Fruit fly (Drosophila melanogaster) whole organism, adult: Measurements from ENCODE around the gene CG44001.

Source experiments
- CG11617 ChIP-seq: fragments of 200-800 bp; sonication (Bioruptor generic); optimal IDR thresholded peaks from 2 replicates; lab custom pipeline; 2017; ENCODE audit warnings: mild to moderate bottlenecking, missing biosample characterization, missing genetic modification reagents, missing genetic modification characterization
- CG12768 ChIP-seq: fragments of 200-800 bp; sonication (Bioruptor generic); optimal IDR thresholded peaks from 2 replicates; lab custom pipeline; 2017; ENCODE audit warnings: missing biosample characterization, missing genetic modification characterization, mild to moderate bottlenecking, moderate library complexity, missing genetic modification reagents
- CG14711 ChIP-seq: fragments of 200-800 bp; sonication (Bioruptor generic); optimal IDR thresholded peaks from 2 replicates; lab custom pipeline; 2018; ENCODE audit warnings: missing biosample characterization, mild to moderate bottlenecking, missing genetic modification characterization, moderate library complexity
- CG1620 ChIP-seq: fragments of 200-800 bp; sonication (Bioruptor generic); optimal IDR thresholded peaks from 2 replicates; lab custom pipeline; 2016; ENCODE audit warnings: missing biosample characterization, missing genetic modification characterization
- CG33017 ChIP-seq: fragments of 200-800 bp; sonication (Bioruptor generic); optimal IDR thresholded peaks from 2 replicates; lab custom pipeline; 2018; ENCODE audit warnings: missing biosample characterization, mild to moderate bottlenecking, missing genetic modification characterization, moderate library complexity
- CG5204 ChIP-seq: fragments of 200-800 bp; sonication (Bioruptor generic); optimal IDR thresholded peaks from 2 replicates; lab custom pipeline; 2016; ENCODE audit warnings: missing biosample characterization, missing genetic modification characterization
- CG7045 ChIP-seq: fragments of 200-800 bp; sonication (Bioruptor generic); optimal IDR thresholded peaks from 2 replicates; lab custom pipeline; 2017; ENCODE audit warnings: missing biosample characterization, mild to moderate bottlenecking, missing genetic modification characterization
- CG7101 ChIP-seq: fragments of 200-800 bp; sonication (Bioruptor generic); optimal IDR thresholded peaks from 2 replicates; lab custom pipeline; 2018; ENCODE audit warnings: missing biosample characterization, mild to moderate bottlenecking, missing genetic modification characterization, moderate library complexity
- Clk ChIP-seq: fragments of 200-800 bp; sonication (Bioruptor generic); optimal IDR thresholded peaks from 2 replicates; lab custom pipeline; 2017; ENCODE audit warnings: missing biosample characterization, missing genetic modification characterization
- Crg-1 ChIP-seq: fragments of 200-800 bp; sonication (Bioruptor generic); optimal IDR thresholded peaks from 2 replicates; lab custom pipeline; 2016; ENCODE audit warnings: missing biosample characterization, missing genetic modification characterization
- Hr96 ChIP-seq: fragments of 200-800 bp; sonication (Bioruptor generic); optimal IDR thresholded peaks from 2 replicates; lab custom pipeline; 2016; ENCODE audit warnings: missing biosample characterization, missing genetic modification characterization
- Mnt ChIP-seq: fragments of 200-800 bp; sonication (Bioruptor generic); optimal IDR thresholded peaks from 2 replicates; lab custom pipeline; 2016; ENCODE audit warnings: missing biosample characterization, mild to moderate bottlenecking, missing genetic modification characterization
- bab1 ChIP-seq: fragments of 200-800 bp; sonication (Bioruptor generic); optimal IDR thresholded peaks from 3 replicates; lab custom pipeline; 2019; ENCODE audit warnings: missing biosample characterization, mild to moderate bottlenecking, missing genetic modification characterization, moderate library complexity
- cic ChIP-seq: fragments of 200-800 bp; sonication (Bioruptor generic); optimal IDR thresholded peaks from 2 replicates; lab custom pipeline; 2017; ENCODE audit warnings: missing biosample characterization, mild to moderate bottlenecking, missing genetic modification characterization, moderate library complexity
- cnc ChIP-seq, 2 experiments: fragments of >200 bp; optimal IDR thresholded peaks; 2 replicates each; lab custom pipeline; 2017
- kay ChIP-seq: fragments of 200-800 bp; sonication (Bioruptor generic); peaks from one replicate; lab custom pipeline; 2016; ENCODE audit warnings: missing biosample characterization, missing genetic modification characterization, borderline replicate concordance
- ovo ChIP-seq: fragments of 200-800 bp; sonication (Bioruptor generic); optimal IDR thresholded peaks from 2 replicates; lab custom pipeline; 2016; ENCODE audit warnings: missing biosample characterization, missing genetic modification characterization
- pad ChIP-seq: fragments of 200-800 bp; sonication (Bioruptor generic); optimal IDR thresholded peaks from 3 replicates; lab custom pipeline; 2017; ENCODE audit warnings: missing biosample characterization, missing genetic modification characterization, mild to moderate bottlenecking, moderate library complexity, missing genetic modification reagents
- tj ChIP-seq: fragments of 200-800 bp; sonication (Bioruptor generic); optimal IDR thresholded peaks from 3 replicates; lab custom pipeline; 2017; ENCODE audit warnings: missing biosample characterization, mild to moderate bottlenecking, missing genetic modification characterization, moderate library complexity
- toe ChIP-seq: fragments of 200-800 bp; sonication (Bioruptor generic); optimal IDR thresholded peaks from 2 replicates; lab custom pipeline; 2016; ENCODE audit warnings: missing biosample characterization, missing genetic modification characterization

CG44001 gene

dm6 chr2L:5060515-5060914, 17.4 kb downstream of the CG44001 start, which contains the start of gene qtc:
TSS of gene qtc (plus strand) at chr2L:5060815.
- no peak for TF ChIP-seq CG11617 (GFP tag; lab: Kevin White, UChicago)

dm6 chr2L:5060952-5061478, 17.9 kb downstream of the CG44001 start:
- peak; percentile 47 for TF ChIP-seq CG7045 (GFP tag; lab: Kevin White, UChicago)
- TF ChIP-seq CG12768 = peak; percentile 51
- TF ChIP-seq cic = peak; percentile 83
- no peak for TF ChIP-seq toe (GFP tag; lab: Kevin White, UChicago)
- peak; percentile 4 for TF ChIP-seq Clk
- peak; percentile 74 for TF ChIP-seq CG7101 (tag; lab: Kevin White, UChicago)
- no peak for TF ChIP-seq CG1620 (GFP tag; lab: Kevin White, UChicago)
- no peak for TF ChIP-seq CG5204 (GFP tag; lab: Kevin White, UChicago)
- TF ChIP-seq Hr96 (GFP tag; lab: Kevin White, UChicago) = no peak
- TF ChIP-seq bab1 (GFP tag; lab: Kevin White, UChicago) = peak; percentile 14
- peak; percentile 66 for TF ChIP-seq CG11617 (GFP tag; lab: Kevin White, UChicago)
- no peak for TF ChIP-seq ovo (GFP tag; lab: Kevin White, UChicago)
- TF ChIP-seq tj = peak; percentile 92
- no peak for TF ChIP-seq kay (GFP tag; lab: Kevin White, UChicago)
- TF ChIP-seq CG14711 (tag; lab: Kevin White, UChicago) = peak; percentile 48
- no peak for TF ChIP-seq cnc (optimal IDR thresholded peaks at IDR 0.05; lab: Kevin White, UChicago)
- TF ChIP-seq Crg-1 = no peak
- TF ChIP-seq pad (GFP tag; lab: Kevin White, UChicago) = peak; percentile 23
- peak; percentile 7 for TF ChIP-seq Mnt (GFP tag; lab: Kevin White, UChicago)
- peak; percentile 71 for TF ChIP-seq CG33017 (tag; lab: Kevin White, UChicago)

dm6 chr2L:5062799-5063404, 19.8 kb downstream of the CG44001 start:
- TF ChIP-seq CG33017 (tag; lab: Kevin White, UChicago) (no peak), CG7045 (GFP tag; lab: Kevin White, UChicago) (no peak), ovo (GFP tag; lab: Kevin White, UChicago) (no peak), cic (peak; percentile 13)

dm6 chr2L:5063936-5064335, 20.9 kb downstream of the CG44001 start:
- no peak for TF ChIP-seq CG11617 (GFP tag; lab: Kevin White, UChicago)
- TF ChIP-seq Crg-1 = no peak
- peak; percentile 48 for TF ChIP-seq cic
- no peak for TF ChIP-seq CG7045 (GFP tag; lab: Kevin White, UChicago)
- no peak for TF ChIP-seq CG33017 (tag; lab: Kevin White, UChicago)
- peak; percentile 24 for TF ChIP-seq CG12768
- TF ChIP-seq pad (GFP tag; lab: Kevin White, UChicago) = peak; percentile 32
- no peak for TF ChIP-seq CG14711 (tag; lab: Kevin White, UChicago)
- no peak for TF ChIP-seq toe (GFP tag; lab: Kevin White, UChicago)
- no peak for TF ChIP-seq CG1620 (GFP tag; lab: Kevin White, UChicago)
- peak; percentile 0 for TF ChIP-seq bab1 (GFP tag; lab: Kevin White, UChicago)
- TF ChIP-seq tj = peak; percentile 82

dm6 chr2L:5070797-5071579, 27.9 kb downstream of the CG44001 start, which contains the start of gene RpL37A:
TSS of gene RpL37A (plus strand) at chr2L:5070957.
- peak; percentile 86 for TF ChIP-seq CG1620 (GFP tag; lab: Kevin White, UChicago)
- peak; percentile 54 for TF ChIP-seq CG33017 (tag; lab: Kevin White, UChicago)
- peak; percentile 57 for TF ChIP-seq CG7045 (GFP tag; lab: Kevin White, UChicago)
- no peak for TF ChIP-seq CG5204 (GFP tag; lab: Kevin White, UChicago)
- TF ChIP-seq CG12768 = peak; percentile 66
- TF ChIP-seq kay (GFP tag; lab: Kevin White, UChicago) = peak; percentile 18
- TF ChIP-seq cnc (optimal IDR thresholded peaks at IDR 0.05; lab: Kevin White, UChicago) = no peak
- TF ChIP-seq CG7101 (tag; lab: Kevin White, UChicago) = peak; percentile 81
- peak; percentile 54 for TF ChIP-seq tj
- peak; percentile 61 for TF ChIP-seq Clk
- TF ChIP-seq toe (GFP tag; lab: Kevin White, UChicago) = no peak
- peak; percentile 76 for TF ChIP-seq Mnt (GFP tag; lab: Kevin White, UChicago)
- TF ChIP-seq cic = peak; percentile 62
- TF ChIP-seq ovo (GFP tag; lab: Kevin White, UChicago) = peak; percentile 63
- peak; percentile 84 for TF ChIP-seq Hr96 (GFP tag; lab: Kevin White, UChicago)
- TF ChIP-seq CG11617 (GFP tag; lab: Kevin White, UChicago) = peak; percentile 87
- TF ChIP-seq CG14711 (tag; lab: Kevin White, UChicago) = peak; percentile 61
- TF ChIP-seq bab1 (GFP tag; lab: Kevin White, UChicago) = peak; percentile 85
- peak; percentile 74 for TF ChIP-seq pad (GFP tag; lab: Kevin White, UChicago)
- peak; percentile 73 for TF ChIP-seq Crg-1

dm6 chr2L:5072357-5072756, 29.3 kb downstream of the CG44001 start:
- TF ChIP-seq tj = peak; percentile 2
- TF ChIP-seq CG12768 = no peak
- TF ChIP-seq CG14711 (tag; lab: Kevin White, UChicago) = no peak
- no peak for TF ChIP-seq CG33017 (tag; lab: Kevin White, UChicago)
- TF ChIP-seq Hr96 (GFP tag; lab: Kevin White, UChicago) = no peak
- TF ChIP-seq kay (GFP tag; lab: Kevin White, UChicago) = peak; percentile 64
- no peak for TF ChIP-seq CG5204 (GFP tag; lab: Kevin White, UChicago)
- TF ChIP-seq cnc (optimal IDR thresholded peaks at IDR 0.05; lab: Kevin White, UChicago) = no peak
